Fruit fly (Drosophila melanogaster) whole organism, wandering third instar larva: ENCODE results near the gene CG7872.
A peak's percentile ranks its signal among the peaks of the same experiment; 100 is the strongest.

Experiments used
- Abd-B ChIP-seq: fragments of >200 bp; optimal IDR thresholded peaks from 2 replicates; lab custom pipeline; 2017; ENCODE audit warnings: missing biosample characterization, missing genetic modification characterization
- CG9705 ChIP-seq: fragments of 200-800 bp; sonication (Bioruptor generic); optimal IDR thresholded peaks from 2 replicates; lab custom pipeline; 2018; ENCODE audit warnings: missing biosample characterization, mild to moderate bottlenecking, missing genetic modification characterization
- CrebA ChIP-seq: fragments of 200-800 bp; sonication (Bioruptor generic); optimal IDR thresholded peaks from 2 replicates; lab custom pipeline; 2016; ENCODE audit warnings: missing biosample characterization, mild to moderate bottlenecking, missing genetic modification characterization, borderline replicate concordance
- Dfd ChIP-seq: fragments of >200 bp; optimal IDR thresholded peaks from 2 replicates; lab custom pipeline; 2017; ENCODE audit warnings: missing biosample characterization, missing genetic modification characterization
- Dif ChIP-seq: fragments of 200-275, 200-300 bp; sonication (Bioruptor generic); optimal IDR thresholded peaks from 2 replicates; lab custom pipeline; 2018; ENCODE audit warnings: missing biosample characterization, missing genetic modification characterization; ENCODE audit not compliant: partially characterized antibody
- GATAd ChIP-seq: sonication (Bioruptor generic); optimal IDR thresholded peaks from 2 replicates; lab custom pipeline; 2016; ENCODE audit warnings: missing biosample characterization, missing genetic modification characterization
- HLH106 ChIP-seq: fragments of 200-800 bp; optimal IDR thresholded peaks from 3 replicates; lab custom pipeline; 2019; ENCODE audit warnings: missing biosample characterization, mild to moderate bottlenecking, missing genetic modification characterization, moderate library complexity
- Hnf4 ChIP-seq: fragments of 200-800 bp; sonication (Bioruptor generic); optimal IDR thresholded peaks from 2 replicates; lab custom pipeline; 2016; ENCODE audit warnings: missing biosample characterization, mild to moderate bottlenecking, missing genetic modification characterization
- Hr78 ChIP-seq: fragments of >200 bp; optimal IDR thresholded peaks from 2 replicates; lab custom pipeline; 2017; ENCODE audit warnings: missing biosample characterization, missing genetic modification characterization
- Hr83 ChIP-seq: fragments of 200-300 bp; sonication (Bioruptor generic); optimal IDR thresholded peaks from 2 replicates; lab custom pipeline; 2016; ENCODE audit warnings: missing biosample characterization, mild to moderate bottlenecking, missing genetic modification characterization, moderate library complexity; ENCODE audit not compliant: poor library complexity, severe bottlenecking
- Jra ChIP-seq: sonication (Bioruptor generic); optimal IDR thresholded peaks from 2 replicates; lab custom pipeline; 2016; ENCODE audit warnings: missing biosample characterization, missing genetic modification characterization
- Mio ChIP-seq: sonication (Bioruptor generic); optimal IDR thresholded peaks from 2 replicates; lab custom pipeline; 2016; ENCODE audit warnings: missing biosample characterization, missing genetic modification characterization
- Myc ChIP-seq: fragments of >200 bp; optimal IDR thresholded peaks from 2 replicates; lab custom pipeline; 2017
- N ChIP-seq: fragments of >200 bp; optimal IDR thresholded peaks from 2 replicates; lab custom pipeline; 2018; ENCODE audit warnings: missing biosample characterization, missing external identifiers, missing genetic modification characterization
- OdsH ChIP-seq: fragments of 200-800 bp; sonication (Bioruptor generic); optimal IDR thresholded peaks from 2 replicates; lab custom pipeline; 2016; ENCODE audit warnings: missing biosample characterization, mild to moderate bottlenecking, missing genetic modification characterization
- Rel ChIP-seq, 2 experiments: fragments of 200-800 bp; sonication (Bioruptor generic) in 1 of 2; optimal IDR thresholded peaks; 2 replicates in 1 of 2; 3 replicates in 1 of 2; lab custom pipeline; 2016 to 2019; ENCODE audit warnings: mild to moderate bottlenecking in 2 of 2, missing biosample characterization in 2 of 2, missing genetic modification characterization in 2 of 2, moderate library complexity in 1 of 2
- Sp1 ChIP-seq: fragments of 200-800 bp; sonication (Bioruptor generic); optimal IDR thresholded peaks from 3 replicates; lab custom pipeline; 2019; ENCODE audit warnings: missing biosample characterization, mild to moderate bottlenecking, missing genetic modification characterization, moderate library complexity
- Vsx2 ChIP-seq: fragments of 200-300, 225-300 bp; sonication (Bioruptor generic); optimal IDR thresholded peaks from 2 replicates; lab custom pipeline; 2018; ENCODE audit warnings: missing biosample characterization, missing genetic modification characterization; ENCODE audit not compliant: partially characterized antibody
- br ChIP-seq: fragments of 200-800 bp; sonication (Bioruptor generic); optimal IDR thresholded peaks from 2 replicates; lab custom pipeline; 2016; ENCODE audit warnings: missing biosample characterization, missing genetic modification characterization
- brk ChIP-seq: fragments of 200-800 bp; sonication (Bioruptor generic); optimal IDR thresholded peaks from 2 replicates; lab custom pipeline; 2016; ENCODE audit warnings: missing biosample characterization, mild to moderate bottlenecking, missing genetic modification characterization
- dl ChIP-seq, 2 experiments: fragments of 175-275, 200-275 bp in 1 of 2; fragments of 200-275 bp in 1 of 2; sonication (Bioruptor generic); optimal IDR thresholded peaks; lab custom pipeline; 2018; ENCODE audit warnings: mild to moderate bottlenecking in 2 of 2, missing biosample characterization in 2 of 2, missing genetic modification characterization in 2 of 2, moderate library complexity in 2 of 2; ENCODE audit not compliant: partially characterized antibody in 2 of 2, insufficient read depth in 1 of 2
- dmrt93B ChIP-seq: fragments of 200-800 bp; sonication (Bioruptor generic); optimal IDR thresholded peaks from 2 replicates; lab custom pipeline; 2018; ENCODE audit warnings: missing biosample characterization, mild to moderate bottlenecking, missing genetic modification characterization
- dsf ChIP-seq: sonication (Bioruptor generic); optimal IDR thresholded peaks from 2 replicates; lab custom pipeline; 2016; ENCODE audit warnings: missing biosample characterization, missing genetic modification characterization, borderline replicate concordance
- ey ChIP-seq: fragments of 200-800 bp; sonication (Bioruptor generic); optimal IDR thresholded peaks from 2 replicates; lab custom pipeline; 2016; ENCODE audit warnings: missing biosample characterization, missing genetic modification characterization
- foxo ChIP-seq, 2 experiments: fragments of 200-800 bp; sonication (Bioruptor generic); optimal IDR thresholded peaks; 2 replicates in 1 of 2; 3 replicates in 1 of 2; lab custom pipeline; 2016 to 2017; ENCODE audit warnings: missing biosample characterization in 2 of 2, missing genetic modification characterization in 2 of 2
- fru ChIP-seq: fragments of 200-800 bp; sonication (Bioruptor generic); optimal IDR thresholded peaks from 3 replicates; lab custom pipeline; 2016; ENCODE audit warnings: missing biosample characterization, mild to moderate bottlenecking, missing genetic modification characterization
- h ChIP-seq: fragments of 200-800 bp; sonication (Bioruptor generic); optimal IDR thresholded peaks from 3 replicates; lab custom pipeline; 2016; ENCODE audit warnings: missing biosample characterization, mild to moderate bottlenecking, missing genetic modification characterization
- jim ChIP-seq: fragments of 175-275, 200-325 bp; sonication (Bioruptor generic); optimal IDR thresholded peaks from 2 replicates; lab custom pipeline; 2016; ENCODE audit warnings: missing biosample characterization, mild to moderate bottlenecking, missing genetic modification characterization
- lola ChIP-seq: fragments of >200 bp; optimal IDR thresholded peaks from 2 replicates; lab custom pipeline; 2017; ENCODE audit warnings: missing biosample characterization, missing genetic modification characterization
- pan ChIP-seq: fragments of >200 bp; optimal IDR thresholded peaks from 2 replicates; lab custom pipeline; 2017
- psq ChIP-seq: fragments of 200-800 bp; sonication (Bioruptor generic); optimal IDR thresholded peaks from 3 replicates; lab custom pipeline; 2017; ENCODE audit warnings: missing biosample characterization, mild to moderate bottlenecking, missing genetic modification characterization, moderate library complexity
- rgr ChIP-seq: fragments of 200-800 bp; sonication (Bioruptor generic); optimal IDR thresholded peaks from 3 replicates; lab custom pipeline; 2016; ENCODE audit warnings: missing biosample characterization, mild to moderate bottlenecking, missing genetic modification characterization
- sage ChIP-seq: fragments of 200-800 bp; sonication (Bioruptor generic); optimal IDR thresholded peaks from 2 replicates; lab custom pipeline; 2016; ENCODE audit warnings: missing biosample characterization, mild to moderate bottlenecking, missing genetic modification characterization
- sv ChIP-seq: fragments of 200-800 bp; sonication (Bioruptor generic); optimal IDR thresholded peaks from 3 replicates; lab custom pipeline; 2016; ENCODE audit warnings: missing biosample characterization, missing genetic modification characterization
- tai ChIP-seq: sonication (Bioruptor generic); optimal IDR thresholded peaks from 2 replicates; lab custom pipeline; 2016; ENCODE audit warnings: missing biosample characterization, missing genetic modification characterization
- usp ChIP-seq: fragments of >200 bp; optimal IDR thresholded peaks from 2 replicates; lab custom pipeline; 2017; ENCODE audit warnings: missing biosample characterization, missing genetic modification characterization
- woc ChIP-seq: sonication (Bioruptor generic); optimal IDR thresholded peaks from 2 replicates; lab custom pipeline; 2016; ENCODE audit warnings: missing biosample characterization, mild to moderate bottlenecking, missing genetic modification characterization

The CG7872 gene

dm6 chrX:15610957-15611356 is 33.0 kb downstream of the CG7872 start:
- no peak for TF ChIP-seq Dif (GFP tag; lab: Kevin White, UChicago)
- no peak for TF ChIP-seq Myc
- TF ChIP-seq Sp1 (GFP tag; lab: Kevin White, UChicago): no peak
- TF ChIP-seq dsf (GFP tag; lab: Kevin White, UChicago): no peak
- no peak for TF ChIP-seq N (GFP tag; lab: Kevin White, UChicago)
- no peak for TF ChIP-seq jim (GFP tag; lab: Kevin White, UChicago)
- TF ChIP-seq HLH106 (tag; lab: Kevin White, UChicago): peak; percentile 22
- TF ChIP-seq psq (GFP tag; lab: Kevin White, UChicago): no peak
- no peak for TF ChIP-seq sage (GFP tag; lab: Kevin White, UChicago)
- TF ChIP-seq tai: no peak
- no peak for TF ChIP-seq sv (GFP tag; lab: Kevin White, UChicago)
- TF ChIP-seq Vsx2: no peak
- TF ChIP-seq OdsH (GFP tag; lab: Kevin White, UChicago): no peak
- no peak for TF ChIP-seq GATAd (GFP tag; lab: Kevin White, UChicago)
- TF ChIP-seq fru (GFP tag; lab: Kevin White, UChicago): peak; percentile 38
- peak; percentile 33 for TF ChIP-seq ey (GFP tag; lab: Kevin White, UChicago)
- TF ChIP-seq h (GFP tag; lab: Kevin White, UChicago): peak; percentile 35
- TF ChIP-seq rgr (GFP tag; lab: Kevin White, UChicago): peak; percentile 17
- no peak for TF ChIP-seq Dfd (GFP tag; lab: Kevin White, UChicago)
- TF ChIP-seq dmrt93B (GFP tag; lab: Kevin White, UChicago): no peak
- no peak for TF ChIP-seq pan (lab: Kevin White, UChicago)
- TF ChIP-seq dl (GFP tag; optimal IDR thresholded peaks at IDR 0.05; lab: Kevin White, UChicago; ENCODE audit: insufficient read depth in 1 of 2, partially characterized antibody in 2 of 2): no peak
- no peak for TF ChIP-seq usp (GFP tag; lab: Kevin White, UChicago)
- no peak for TF ChIP-seq Mio (GFP tag; lab: Kevin White, UChicago)
- no peak for TF ChIP-seq CrebA (GFP tag; lab: Kevin White, UChicago)
- TF ChIP-seq foxo (GFP tag; optimal IDR thresholded peaks at IDR 0.05; lab: Kevin White, UChicago): peak in 1 of 2 experiments; percentile 25
- TF ChIP-seq br (GFP tag; lab: Kevin White, UChicago): no peak
- no peak for TF ChIP-seq Hr78 (GFP tag; lab: Kevin White, UChicago)
- no peak for TF ChIP-seq brk (GFP tag; lab: Kevin White, UChicago)
- TF ChIP-seq woc (GFP tag; lab: Kevin White, UChicago): peak; percentile 28
- no peak for TF ChIP-seq CG9705 (GFP tag; lab: Kevin White, UChicago)
- TF ChIP-seq Hr83 (GFP tag; lab: Kevin White, UChicago): no peak
- no peak for TF ChIP-seq Rel (GFP tag; optimal IDR thresholded peaks at IDR 0.05; lab: Kevin White, UChicago)
- no peak for TF ChIP-seq Rel (tag; optimal IDR thresholded peaks at IDR 0.05; lab: Kevin White, UChicago)
- no peak for TF ChIP-seq Jra (GFP tag; lab: Kevin White, UChicago)

- TF ChIP-seq Rel (GFP tag; optimal IDR thresholded peaks at IDR 0.05; lab: Kevin White, UChicago): no peak
- TF ChIP-seq Rel (tag; optimal IDR thresholded peaks at IDR 0.05; lab: Kevin White, UChicago): no peak
- TF ChIP-seq Abd-B: no peak
- TF ChIP-seq brk (GFP tag; lab: Kevin White, UChicago): no peak
- TF ChIP-seq br (GFP tag; lab: Kevin White, UChicago): no peak
- TF ChIP-seq, all 38 proteins: peak for 0
Observed at dm6 chrX:15611795-15612194, 33.8 kb downstream of the CG7872 start.

- no peak for TF ChIP-seq GATAd (GFP tag; lab: Kevin White, UChicago)
- no peak for TF ChIP-seq pan (lab: Kevin White, UChicago)
- peak; percentile 11 for TF ChIP-seq psq (GFP tag; lab: Kevin White, UChicago)
- no peak for TF ChIP-seq dl (GFP tag; optimal IDR thresholded peaks at IDR 0.05; lab: Kevin White, UChicago; ENCODE audit: insufficient read depth in 1 of 2, partially characterized antibody in 2 of 2)
- TF ChIP-seq jim (GFP tag; lab: Kevin White, UChicago): no peak
- TF ChIP-seq Rel (GFP tag; optimal IDR thresholded peaks at IDR 0.05; lab: Kevin White, UChicago): no peak
- no peak for TF ChIP-seq Rel (tag; optimal IDR thresholded peaks at IDR 0.05; lab: Kevin White, UChicago)
- TF ChIP-seq dmrt93B (GFP tag; lab: Kevin White, UChicago): peak; percentile 13
- TF ChIP-seq Vsx2: no peak
- TF ChIP-seq h (GFP tag; lab: Kevin White, UChicago): peak; percentile 48
- TF ChIP-seq Dif (GFP tag; lab: Kevin White, UChicago): no peak
- no peak for TF ChIP-seq lola (GFP tag; lab: Kevin White, UChicago)
- no peak for TF ChIP-seq Myc
- no peak for TF ChIP-seq sv (GFP tag; lab: Kevin White, UChicago)
- no peak for TF ChIP-seq Hr83 (GFP tag; lab: Kevin White, UChicago)
- no peak for TF ChIP-seq usp (GFP tag; lab: Kevin White, UChicago)
- no peak for TF ChIP-seq Jra (GFP tag; lab: Kevin White, UChicago)
- TF ChIP-seq dsf (GFP tag; lab: Kevin White, UChicago): no peak
- peak; percentile 37 for TF ChIP-seq fru (GFP tag; lab: Kevin White, UChicago)
- peak in 1 of 2 experiments; percentile 42 for TF ChIP-seq foxo (GFP tag; optimal IDR thresholded peaks at IDR 0.05; lab: Kevin White, UChicago)
- TF ChIP-seq HLH106 (tag; lab: Kevin White, UChicago): peak; percentile 47
- TF ChIP-seq CG9705 (GFP tag; lab: Kevin White, UChicago): no peak
- TF ChIP-seq ey (GFP tag; lab: Kevin White, UChicago): peak; percentile 33
- peak; percentile 31 for TF ChIP-seq Hnf4
- TF ChIP-seq Sp1 (GFP tag; lab: Kevin White, UChicago): peak; percentile 29
- no peak for TF ChIP-seq Hr78 (GFP tag; lab: Kevin White, UChicago)
- TF ChIP-seq brk (GFP tag; lab: Kevin White, UChicago): no peak
- TF ChIP-seq N (GFP tag; lab: Kevin White, UChicago): no peak
- TF ChIP-seq Mio (GFP tag; lab: Kevin White, UChicago): no peak
- peak; percentile 41 for TF ChIP-seq br (GFP tag; lab: Kevin White, UChicago)
- TF ChIP-seq tai: no peak
- no peak for TF ChIP-seq CrebA (GFP tag; lab: Kevin White, UChicago)
- no peak for TF ChIP-seq sage (GFP tag; lab: Kevin White, UChicago)
- TF ChIP-seq rgr (GFP tag; lab: Kevin White, UChicago): peak; percentile 30
- no peak for TF ChIP-seq Dfd (GFP tag; lab: Kevin White, UChicago)
- TF ChIP-seq woc (GFP tag; lab: Kevin White, UChicago): no peak
- peak; percentile 30 for TF ChIP-seq OdsH (GFP tag; lab: Kevin White, UChicago)
- TF ChIP-seq Abd-B: no peak
Observed at dm6 chrX:15615426-15615825, 37.4 kb downstream of the CG7872 start.
